Worm (Caenorhabditis elegans) whole organism, L3 larva: ENCODE results near the gene srg-42.

Experiments used
- R02D3.7 ChIP-seq: fragments of 150-350 bp; optimal IDR thresholded peaks from 2 replicates; lab custom pipeline; 2014; ENCODE audit warnings: missing biosample characterization, missing genetic modification characterization
- ZK546.5 ChIP-seq: sonication (generic microtip); optimal IDR thresholded peaks from 2 replicates; lab custom pipeline; 2017; ENCODE audit warnings: missing biosample characterization, missing genetic modification characterization
- aly-2 ChIP-seq: fragments of 150-350 bp; optimal IDR thresholded peaks from 2 replicates; lab custom pipeline; 2014; ENCODE audit warnings: missing biosample characterization, missing genetic modification characterization
- ama-1 ChIP-seq: fragments of 150-350 bp; optimal IDR thresholded peaks from 2 replicates; lab custom pipeline; 2018
- ceh-16 ChIP-seq: sonication (generic microtip); optimal IDR thresholded peaks from 2 replicates; lab custom pipeline; 2017; ENCODE audit warnings: missing biosample characterization, missing genetic modification characterization
- ceh-28 ChIP-seq: fragments of 150-350 bp; optimal IDR thresholded peaks from 2 replicates; lab custom pipeline; 2014; ENCODE audit warnings: missing biosample characterization, missing genetic modification reagents, missing genetic modification characterization
- ceh-82 ChIP-seq: fragments of 150-350 bp; optimal IDR thresholded peaks from 2 replicates; lab custom pipeline; 2014; ENCODE audit warnings: missing biosample characterization, missing genetic modification characterization
- ceh-9 ChIP-seq: sonication (generic microtip); optimal IDR thresholded peaks from 2 replicates; lab custom pipeline; 2018; ENCODE audit warnings: missing biosample characterization, missing genetic modification characterization
- daf-12 ChIP-seq: fragments of 150-350 bp; optimal IDR thresholded peaks from 2 replicates; lab custom pipeline; 2014; ENCODE audit warnings: missing biosample characterization, missing genetic modification reagents, missing genetic modification characterization
- egl-27 ChIP-seq: sonication (generic microtip); optimal IDR thresholded peaks from 4 replicates; lab custom pipeline; 2017; ENCODE audit warnings: missing biosample characterization, missing genetic modification reagents, missing genetic modification characterization
- egl-5 ChIP-seq: fragments of 150-350 bp; optimal IDR thresholded peaks from 2 replicates; lab custom pipeline; 2017; ENCODE audit warnings: missing biosample characterization, missing genetic modification reagents, missing genetic modification characterization, inconsistent platforms
- elt-2 ChIP-seq: sonication (generic microtip); optimal IDR thresholded peaks from 2 replicates; lab custom pipeline; 2016; ENCODE audit warnings: missing genetic modification reagents, mild to moderate bottlenecking, missing genetic modification characterization, missing compliant biosample characterization
- elt-3 ChIP-seq, 3 experiments: fragments of 150-350 bp in 1 of 3; sonication (generic microtip) in 2 of 3; optimal IDR thresholded peaks; 2 replicates in 2 of 3; 4 replicates in 1 of 3; lab custom pipeline; 2014 to 2017; ENCODE audit warnings: missing biosample characterization in 3 of 3, missing genetic modification characterization in 3 of 3
- eor-1 ChIP-seq, 2 experiments: fragments of 150-350 bp; optimal IDR thresholded peaks; 2 replicates each; lab custom pipeline; 2014 to 2018; ENCODE audit warnings: missing biosample characterization in 2 of 2, missing genetic modification characterization in 2 of 2
- fkh-10 ChIP-seq: sonication (generic microtip); optimal IDR thresholded peaks from 2 replicates; lab custom pipeline; 2017; ENCODE audit warnings: missing biosample characterization, missing genetic modification reagents, missing genetic modification characterization
- fkh-2 ChIP-seq: fragments of 150-350 bp; optimal IDR thresholded peaks from 2 replicates; lab custom pipeline; 2014; ENCODE audit warnings: missing biosample characterization, missing genetic modification reagents, missing genetic modification characterization
- fos-1 ChIP-seq: fragments of 150-350 bp; optimal IDR thresholded peaks from 2 replicates; lab custom pipeline; 2014; ENCODE audit warnings: missing biosample characterization, missing genetic modification characterization
- hmg-11 ChIP-seq: sonication (generic microtip); optimal IDR thresholded peaks from 2 replicates; lab custom pipeline; 2016; ENCODE audit warnings: missing genetic modification characterization, missing compliant biosample characterization
- jun-1 ChIP-seq: fragments of 150-350 bp; optimal IDR thresholded peaks from 2 replicates; lab custom pipeline; 2014; ENCODE audit warnings: missing biosample characterization, missing genetic modification reagents, missing genetic modification characterization
- lin-15B ChIP-seq: fragments of 150-350 bp; optimal IDR thresholded peaks from 2 replicates; lab custom pipeline; 2014; ENCODE audit warnings: missing biosample characterization, missing genetic modification characterization
- lin-39 ChIP-seq: fragments of 150-350 bp; optimal IDR thresholded peaks from 2 replicates; lab custom pipeline; 2018; ENCODE audit warnings: missing biosample characterization, missing genetic modification reagents, missing genetic modification characterization
- lsy-12 ChIP-seq: sonication (generic microtip); optimal IDR thresholded peaks from 2 replicates; lab custom pipeline; 2016; ENCODE audit warnings: mild to moderate bottlenecking, missing genetic modification characterization, missing compliant biosample characterization
- mdl-1 ChIP-seq: fragments of 150-350 bp; optimal IDR thresholded peaks from 2 replicates; lab custom pipeline; 2014; ENCODE audit warnings: missing biosample characterization, missing genetic modification characterization
- mml-1 ChIP-seq: fragments of 150-350 bp; sonication (generic microtip); optimal IDR thresholded peaks from 3 replicates; lab custom pipeline; 2014; ENCODE audit warnings: missing biosample characterization, missing genetic modification characterization
- nhr-11 ChIP-seq: fragments of 150-350 bp; optimal IDR thresholded peaks from 2 replicates; lab custom pipeline; 2014; ENCODE audit warnings: missing biosample characterization, missing genetic modification characterization
- nhr-12 ChIP-seq: fragments of 150-350 bp; optimal IDR thresholded peaks from 2 replicates; lab custom pipeline; 2014; ENCODE audit warnings: missing biosample characterization, missing genetic modification characterization
- nhr-23 ChIP-seq: fragments of 150-350 bp; optimal IDR thresholded peaks from 2 replicates; lab custom pipeline; 2014; ENCODE audit warnings: missing biosample characterization, missing genetic modification reagents, missing genetic modification characterization
- nhr-237 ChIP-seq: fragments of 150-350 bp; optimal IDR thresholded peaks from 2 replicates; lab custom pipeline; 2014; ENCODE audit warnings: missing biosample characterization, missing genetic modification characterization
- nhr-25 ChIP-seq: sonication (generic microtip); optimal IDR thresholded peaks from 2 replicates; lab custom pipeline; 2017; ENCODE audit warnings: missing biosample characterization, missing genetic modification characterization
- nhr-28 ChIP-seq: fragments of 150-350 bp; optimal IDR thresholded peaks from 2 replicates; lab custom pipeline; 2014; ENCODE audit warnings: missing biosample characterization, missing genetic modification characterization
- nhr-43 ChIP-seq: sonication (generic microtip); optimal IDR thresholded peaks from 2 replicates; lab custom pipeline; 2016; ENCODE audit warnings: mild to moderate bottlenecking, missing genetic modification characterization, missing compliant biosample characterization; ENCODE audit not compliant: poor library complexity, severe bottlenecking
- nhr-67 ChIP-seq: fragments of 150-350 bp; optimal IDR thresholded peaks from 2 replicates; lab custom pipeline; 2014; ENCODE audit warnings: missing biosample characterization, missing genetic modification characterization
- nhr-76 ChIP-seq: fragments of 150-350 bp; sonication (generic microtip); optimal IDR thresholded peaks from 5 replicates; lab custom pipeline; 2014; ENCODE audit warnings: missing biosample characterization, missing genetic modification characterization
- nhr-77 ChIP-seq: fragments of 150-350 bp; optimal IDR thresholded peaks from 2 replicates; lab custom pipeline; 2014; ENCODE audit warnings: missing biosample characterization, missing genetic modification characterization
- pqm-1 ChIP-seq: fragments of 150-350 bp; optimal IDR thresholded peaks from 2 replicates; lab custom pipeline; 2017; ENCODE audit warnings: missing biosample characterization, missing genetic modification characterization, inconsistent platforms
- sea-2 ChIP-seq: fragments of 150-350 bp; sonication (generic microtip); optimal IDR thresholded peaks from 4 replicates; lab custom pipeline; 2014; ENCODE audit warnings: missing biosample characterization, missing genetic modification reagents, missing genetic modification characterization
- skn-1 ChIP-seq: fragments of 150-350 bp; optimal IDR thresholded peaks from 2 replicates; lab custom pipeline; 2014; ENCODE audit warnings: missing biosample characterization, missing genetic modification characterization
- snpc-4 ChIP-seq: fragments of 150-350 bp; optimal IDR thresholded peaks from 2 replicates; lab custom pipeline; 2014; ENCODE audit warnings: missing biosample characterization, missing genetic modification characterization
- tbx-2 ChIP-seq: sonication (generic microtip); optimal IDR thresholded peaks from 2 replicates; lab custom pipeline; 2016; ENCODE audit warnings: mild to moderate bottlenecking, missing genetic modification characterization, missing compliant biosample characterization
- unc-39 ChIP-seq: sonication (generic microtip); optimal IDR thresholded peaks from 4 replicates; lab custom pipeline; 2017; ENCODE audit warnings: missing biosample characterization, missing genetic modification characterization
- zag-1 ChIP-seq: fragments of 150-350 bp; optimal IDR thresholded peaks from 2 replicates; lab custom pipeline; 2014; ENCODE audit warnings: missing biosample characterization, missing genetic modification characterization
- ztf-11 ChIP-seq: fragments of 150-350 bp; optimal IDR thresholded peaks from 2 replicates; lab custom pipeline; 2014; ENCODE audit warnings: missing biosample characterization, missing genetic modification characterization
- ztf-4 ChIP-seq: fragments of 150-350 bp; optimal IDR thresholded peaks from 2 replicates; lab custom pipeline; 2014; ENCODE audit warnings: missing biosample characterization, missing genetic modification characterization

srg-42 gene

DNA sequence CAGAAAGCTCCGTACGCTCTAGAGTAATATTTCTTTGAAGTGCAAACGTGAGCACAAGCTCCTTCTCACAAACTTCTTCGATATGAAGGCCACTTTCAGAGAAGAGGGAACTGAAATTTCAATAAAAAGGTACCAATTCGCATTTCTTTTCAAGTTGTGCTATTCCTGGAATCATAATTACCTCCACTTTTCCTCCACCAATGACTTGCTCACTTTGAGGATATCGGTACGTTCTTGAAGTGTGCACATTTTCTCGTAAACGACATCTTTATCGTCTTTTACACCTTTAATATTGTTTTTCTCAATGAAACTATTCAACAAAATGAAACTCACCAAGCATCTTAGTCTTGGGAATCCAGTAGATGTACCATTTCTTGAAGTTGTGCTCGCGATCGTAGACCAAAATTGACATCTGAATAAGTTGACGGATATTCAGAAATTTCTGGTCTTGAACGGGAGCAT lies 38.5 kb downstream of the srg-42 start, which contains the start of gene scb-1:
TSS of gene scb-1 (minus strand) at position 412 of the 462 bp plus-strand sequence.
- TF ChIP-seq nhr-77 (tag; lab: Kevin White, UChicago) (no peak), ceh-16 (tag; lab: Kevin White, UChicago) (no peak), zag-1 (tag; lab: Kevin White, UChicago) (no peak), nhr-11 (tag; lab: Kevin White, UChicago) (no peak), tbx-2 (tag; lab: Kevin White, UChicago) (no peak), ama-1 (lab: Kevin White, UChicago) (peak; percentile 54), nhr-23 (tag; lab: Kevin White, UChicago) (no peak), elt-3 (tag; optimal IDR thresholded peaks at IDR 0.05; lab: Kevin White, UChicago) (no peak)

DNA sequence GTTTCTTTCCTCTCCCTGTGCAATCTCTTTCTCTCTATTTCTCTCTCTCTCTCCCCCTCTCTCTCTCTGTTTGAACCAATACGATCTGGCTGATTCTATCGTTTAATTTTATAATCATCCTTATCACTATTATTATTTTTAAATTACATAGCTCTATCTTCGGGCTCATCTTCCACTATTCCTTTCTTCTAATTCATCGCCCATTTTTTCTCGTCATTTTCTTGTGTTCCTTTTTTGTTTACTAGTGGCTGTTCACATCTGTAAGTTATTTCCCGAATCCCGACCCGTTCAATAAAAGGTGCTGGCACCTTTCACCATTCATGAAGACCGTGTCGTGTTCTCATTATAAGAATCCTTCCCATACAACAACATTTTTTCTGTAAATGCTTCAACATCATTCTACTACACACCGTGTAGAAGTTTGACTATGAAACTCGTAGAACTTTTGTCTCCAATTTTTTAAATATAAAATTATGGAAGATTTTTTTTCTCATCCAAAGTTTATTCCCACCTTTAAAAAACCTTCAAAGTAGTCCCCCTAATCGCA lies 39.6 kb downstream of the srg-42 start:
- TF ChIP-seq elt-2 (no peak), ZK546.5 (tag; lab: Kevin White, UChicago) (no peak), ama-1 (lab: Kevin White, UChicago) (peak; percentile 17), nhr-43 (tag; lab: Kevin White, UChicago) (peak; percentile 60)

DNA sequence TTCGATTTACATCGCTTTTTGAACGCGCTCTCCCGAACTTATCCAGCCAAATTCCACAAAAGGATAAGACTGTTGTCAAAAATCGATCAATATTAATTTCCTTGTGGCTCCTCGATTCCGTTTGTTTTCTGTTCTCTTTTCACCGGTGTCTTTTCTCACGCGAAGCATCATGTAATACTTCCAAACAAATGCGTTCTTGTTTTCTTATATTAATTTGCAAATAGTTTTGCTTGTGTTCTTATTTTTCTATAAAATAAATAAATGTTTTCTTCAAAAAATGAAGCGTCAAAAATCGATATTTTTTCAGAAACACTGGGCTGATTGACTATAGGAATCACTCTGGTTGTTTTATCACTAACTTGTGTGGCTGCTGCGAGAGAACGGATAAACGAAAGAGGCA lies 44.2 kb downstream of the srg-42 start, which contains the start of gene math-33:
TSS of gene math-33 (plus strand) at position 301 of the 400 bp plus-strand sequence.
- no peak for TF ChIP-seq mdl-1
- no peak for TF ChIP-seq nhr-77 (tag; lab: Kevin White, UChicago)
- no peak for TF ChIP-seq ZK546.5 (tag; lab: Kevin White, UChicago)
- no peak for TF ChIP-seq ceh-9 (tag; lab: Kevin White, UChicago)
- TF ChIP-seq nhr-237 = no peak
- TF ChIP-seq elt-3 (tag; optimal IDR thresholded peaks at IDR 0.05; lab: Kevin White, UChicago) = no peak
- no peak for TF ChIP-seq fkh-10 (GFP tag; lab: Kevin White, UChicago)
- no peak for TF ChIP-seq lin-39 (tag; lab: Kevin White, UChicago)
- no peak for TF ChIP-seq nhr-28 (tag; lab: Kevin White, UChicago)
- no peak for TF ChIP-seq elt-2

DNA sequence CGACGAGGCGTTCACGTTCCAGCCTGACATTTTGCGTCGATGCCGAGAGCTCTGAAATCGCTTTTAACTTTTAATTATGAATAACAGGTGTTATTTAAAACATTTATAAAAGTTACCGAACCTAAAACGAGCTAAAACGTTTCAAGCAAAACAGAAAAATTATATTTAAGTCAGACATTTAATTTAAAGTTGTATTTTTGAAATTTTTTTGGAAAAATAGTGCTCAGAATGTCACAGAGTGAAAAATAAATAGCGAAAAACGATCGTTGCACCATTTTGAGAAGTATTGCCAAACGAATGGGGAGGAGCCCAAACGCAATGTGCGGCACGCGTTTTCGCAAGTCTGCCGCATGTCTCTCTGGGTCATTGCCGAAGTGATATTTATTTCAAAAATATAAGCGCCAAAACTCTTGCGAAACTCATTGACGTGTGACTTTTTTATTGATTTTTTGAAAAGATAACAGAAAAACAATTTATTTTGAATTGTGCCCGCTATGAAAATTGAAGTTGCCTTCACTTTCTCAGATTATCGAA lies 44.7 kb downstream of the srg-42 start, which contains the start of gene erfa-3:
TSS of gene erfa-3 (minus strand) at position 51 of the 534 bp plus-strand sequence.
- TF ChIP-seq lsy-12 (tag; lab: Kevin White, UChicago) (peak; percentile 12), tbx-2 (tag; lab: Kevin White, UChicago) (peak; percentile 32), ztf-4 (tag; lab: Kevin White, UChicago) (no peak), unc-39 (tag; lab: Kevin White, UChicago) (no peak), nhr-23 (tag; lab: Kevin White, UChicago) (peak; percentile 51), nhr-237 (no peak), nhr-67 (tag; lab: Kevin White, UChicago) (no peak), mml-1 (tag; lab: Kevin White, UChicago) (no peak), egl-27 (tag; lab: Kevin White, UChicago) (no peak), ceh-82 (tag; lab: Kevin White, UChicago) (no peak), fkh-2 (tag; lab: Kevin White, UChicago) (no peak), daf-12 (tag; lab: Kevin White, UChicago) (no peak), aly-2 (tag; lab: Kevin White, UChicago) (no peak), nhr-12 (tag; lab: Kevin White, UChicago) (no peak), nhr-76 (tag; lab: Kevin White, UChicago) (no peak), sea-2 (GFP tag; lab: Kevin White, UChicago) (no peak), fkh-10 (GFP tag; lab: Kevin White, UChicago) (no peak), lin-39 (tag; lab: Kevin White, UChicago) (peak; percentile 57), nhr-43 (tag; lab: Kevin White, UChicago) (peak; percentile 76), ZK546.5 (tag; lab: Kevin White, UChicago) (no peak), jun-1 (peak; percentile 19), ceh-16 (tag; lab: Kevin White, UChicago) (no peak), mdl-1 (no peak), nhr-11 (tag; lab: Kevin White, UChicago) (no peak), pqm-1 (tag; lab: Kevin White, UChicago) (peak; percentile 12), elt-3 (tag; optimal IDR thresholded peaks at IDR 0.05; lab: Kevin White, UChicago) (no peak), eor-1 (tag; optimal IDR thresholded peaks at IDR 0.05; lab: Kevin White, UChicago) (no peak), fos-1 (tag; lab: Kevin White, UChicago) (no peak), lin-15B (tag; lab: Kevin White, UChicago) (peak; percentile 36), ceh-9 (tag; lab: Kevin White, UChicago) (no peak), nhr-77 (tag; lab: Kevin White, UChicago) (no peak), egl-5 (tag; lab: Kevin White, UChicago) (peak; percentile 68), zag-1 (tag; lab: Kevin White, UChicago) (no peak), ceh-28 (tag; lab: Kevin White, UChicago) (peak; percentile 63), nhr-28 (tag; lab: Kevin White, UChicago) (no peak), hmg-11 (tag; lab: Kevin White, UChicago) (peak; percentile 91), snpc-4 (tag; lab: Kevin White, UChicago) (peak; percentile 69), ama-1 (lab: Kevin White, UChicago) (no peak), ztf-11 (no peak), elt-2 (peak; percentile 50), skn-1 (peak; percentile 38), nhr-25 (tag; lab: Kevin White, UChicago) (peak; percentile 55), R02D3.7 (no peak)
